Worm (Caenorhabditis elegans) whole organism, L4 larva: ENCODE measurements around the gene Y43D4A.1.

Experiments used
- aha-1 ChIP-seq: fragments of 150-350 bp; peaks from one replicate; lab custom pipeline; 2014; ENCODE audit warnings: missing biosample characterization, missing genetic modification characterization
- ceh-44 ChIP-seq: fragments of 200-800 bp; sonication (Bioruptor generic); IDR thresholded peaks from 2 replicates; pipeline ENCODE4 v1.3.6; 2022; ENCODE audit warnings: missing genetic modification reagents, missing genetic modification characterization, missing compliant biosample characterization
- mxl-3 ChIP-seq: fragments of 200-800 bp; sonication (Bioruptor generic); optimal IDR thresholded peaks from 2 replicates; lab custom pipeline; 2018; ENCODE audit warnings: mild to moderate bottlenecking, missing genetic modification characterization, missing compliant biosample characterization
- nhr-237 ChIP-seq: sonication (generic microtip); optimal IDR thresholded peaks from 2 replicates; lab custom pipeline; 2017; ENCODE audit warnings: missing biosample characterization, missing genetic modification characterization
- nhr-28 ChIP-seq: fragments of 150-350 bp; optimal IDR thresholded peaks from 2 replicates; lab custom pipeline; 2014; ENCODE audit warnings: missing biosample characterization, missing genetic modification characterization
- set-16 ChIP-seq: fragments of 200-800 bp; sonication (Bioruptor generic); IDR thresholded peaks from 2 replicates; pipeline ENCODE4 v1.3.6; 2022; ENCODE audit warnings: missing genetic modification reagents, missing genetic modification characterization, missing compliant biosample characterization
- snpc-4 ChIP-seq: fragments of 150-350 bp; optimal IDR thresholded peaks from 2 replicates; lab custom pipeline; 2014; ENCODE audit warnings: missing biosample characterization, missing genetic modification characterization

ce11 chrIV:16775455-16775854, 31.8 kb downstream of the Y43D4A.1 start, which contains the start of gene Y43D4A.5:
- TF ChIP-seq nhr-28 (tag; lab: Kevin White, UChicago) (no peak), mxl-3 (no peak), nhr-237 (tag; lab: Kevin White, UChicago) (no peak), snpc-4 (tag; lab: Kevin White, UChicago) (no peak), set-16 (GFP tag; lab: Robert Waterston, UW) (no peak), ceh-44 (GFP tag; lab: Robert Waterston, UW) (no peak), aha-1 (tag; lab: Kevin White, UChicago) (no peak)
